Fruit fly (Drosophila melanogaster) whole organism, larva: ENCODE data around the gene CG1233.

ENCODE experiments used
- noc ChIP-seq: fragments of 200-800 bp; sonication (Bioruptor generic); optimal IDR thresholded peaks from 3 replicates; lab custom pipeline; 2019; ENCODE audit warnings: missing biosample characterization, mild to moderate bottlenecking, missing genetic modification characterization, moderate library complexity

Gene CG1233

DNA sequence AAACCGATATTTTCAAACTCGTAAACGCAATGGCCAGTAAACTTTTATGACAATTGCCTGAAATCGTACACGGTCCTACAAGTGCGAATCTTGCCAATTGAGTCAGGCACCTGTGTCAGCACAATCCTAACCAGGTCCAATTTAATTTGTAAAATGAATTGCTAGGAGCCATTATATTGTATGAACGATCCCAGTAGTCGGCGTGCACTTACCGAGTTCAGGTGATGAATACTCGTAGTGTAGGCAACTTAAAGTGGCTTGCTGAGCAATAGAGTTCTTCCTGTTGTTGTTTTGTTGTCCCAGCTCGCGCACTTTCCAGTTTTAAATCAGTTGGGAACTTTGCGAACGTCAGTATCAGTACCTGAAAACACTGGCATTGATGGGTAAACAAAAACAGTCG, 20.7 kb upstream of the CG1233 start:
- no peak for TF ChIP-seq noc

DNA sequence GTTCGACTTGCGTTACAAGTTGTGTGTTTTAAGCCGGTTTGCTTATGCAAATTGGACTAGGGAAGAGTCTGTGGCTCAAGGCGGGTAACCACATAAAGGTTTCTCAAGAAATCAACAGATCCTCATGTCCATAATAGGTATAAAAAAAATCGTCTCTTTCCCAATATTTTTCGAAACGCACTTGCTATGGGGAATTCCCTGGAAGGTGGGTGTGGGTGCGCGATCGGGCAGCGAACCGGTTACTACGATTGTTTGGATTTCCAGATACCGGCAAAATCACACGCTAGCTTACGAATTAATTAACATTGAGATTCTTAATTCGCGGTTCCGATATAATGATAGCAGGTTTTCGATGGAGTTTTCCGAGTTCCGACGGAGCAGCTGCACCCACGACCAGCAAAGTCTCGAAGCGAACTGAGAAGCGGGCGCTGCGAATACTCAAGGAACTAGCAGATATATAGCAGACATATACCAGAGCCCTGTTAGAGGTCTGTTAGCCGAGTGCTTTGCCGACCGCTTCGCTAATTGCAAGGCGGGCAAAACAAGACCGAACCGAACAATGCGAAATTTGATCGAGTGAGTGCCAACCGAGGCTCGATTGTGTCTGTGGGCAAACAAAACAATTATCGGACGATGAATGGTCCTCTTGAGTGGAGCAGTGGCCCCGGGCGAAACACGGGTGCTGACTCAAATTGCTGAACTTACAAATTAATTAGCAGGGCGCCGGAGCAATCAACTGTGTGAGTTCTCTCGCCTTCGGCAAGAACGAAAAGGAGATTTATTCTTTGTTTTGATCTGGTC, 20.0 kb upstream of the CG1233 start:
- TF ChIP-seq noc: peak; percentile 18

DNA sequence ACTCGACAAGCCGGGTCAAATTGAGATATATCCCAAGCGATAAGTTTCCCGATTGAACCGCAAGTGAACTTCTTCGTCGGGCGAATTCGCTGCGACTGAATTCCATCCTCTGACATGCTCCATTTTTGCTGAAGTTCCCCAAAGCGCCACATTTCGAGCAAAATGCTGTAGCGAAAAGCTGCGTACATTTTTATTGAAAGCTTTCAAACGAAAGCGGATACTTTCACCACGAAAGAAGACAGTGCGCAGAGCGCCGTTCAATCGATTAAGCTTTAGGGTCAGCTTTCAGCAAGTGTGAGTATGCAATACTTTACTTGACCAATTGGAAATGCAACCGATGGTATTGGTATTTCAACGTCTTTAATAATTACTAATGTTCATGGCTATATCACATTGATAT, 18.4 kb upstream of the CG1233 start, which contains the start of gene mthl10:
mthl10 (minus strand) TSS at position 77 of the 400 bp plus-strand sequence.
- TF ChIP-seq noc: no peak

DNA sequence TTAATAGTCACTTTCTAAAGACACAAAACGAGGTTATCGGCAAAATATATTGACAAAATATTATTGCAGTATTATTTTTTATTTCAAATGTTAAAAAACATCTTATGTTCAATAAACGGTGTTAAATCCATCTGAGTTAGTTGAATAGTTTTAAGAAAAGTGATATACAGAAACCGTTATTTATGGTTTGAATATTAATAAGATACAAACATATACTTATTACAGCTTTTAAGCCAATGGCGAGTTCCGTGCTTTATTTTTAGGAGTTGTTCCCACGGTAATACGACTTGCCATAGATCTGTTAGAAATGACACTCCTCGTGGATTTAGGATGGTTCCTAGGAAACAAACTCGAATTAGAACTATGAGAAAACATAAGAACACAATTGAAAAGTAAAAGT, 18.0 kb upstream of the CG1233 start:
- TF ChIP-seq noc: no peak

DNA sequence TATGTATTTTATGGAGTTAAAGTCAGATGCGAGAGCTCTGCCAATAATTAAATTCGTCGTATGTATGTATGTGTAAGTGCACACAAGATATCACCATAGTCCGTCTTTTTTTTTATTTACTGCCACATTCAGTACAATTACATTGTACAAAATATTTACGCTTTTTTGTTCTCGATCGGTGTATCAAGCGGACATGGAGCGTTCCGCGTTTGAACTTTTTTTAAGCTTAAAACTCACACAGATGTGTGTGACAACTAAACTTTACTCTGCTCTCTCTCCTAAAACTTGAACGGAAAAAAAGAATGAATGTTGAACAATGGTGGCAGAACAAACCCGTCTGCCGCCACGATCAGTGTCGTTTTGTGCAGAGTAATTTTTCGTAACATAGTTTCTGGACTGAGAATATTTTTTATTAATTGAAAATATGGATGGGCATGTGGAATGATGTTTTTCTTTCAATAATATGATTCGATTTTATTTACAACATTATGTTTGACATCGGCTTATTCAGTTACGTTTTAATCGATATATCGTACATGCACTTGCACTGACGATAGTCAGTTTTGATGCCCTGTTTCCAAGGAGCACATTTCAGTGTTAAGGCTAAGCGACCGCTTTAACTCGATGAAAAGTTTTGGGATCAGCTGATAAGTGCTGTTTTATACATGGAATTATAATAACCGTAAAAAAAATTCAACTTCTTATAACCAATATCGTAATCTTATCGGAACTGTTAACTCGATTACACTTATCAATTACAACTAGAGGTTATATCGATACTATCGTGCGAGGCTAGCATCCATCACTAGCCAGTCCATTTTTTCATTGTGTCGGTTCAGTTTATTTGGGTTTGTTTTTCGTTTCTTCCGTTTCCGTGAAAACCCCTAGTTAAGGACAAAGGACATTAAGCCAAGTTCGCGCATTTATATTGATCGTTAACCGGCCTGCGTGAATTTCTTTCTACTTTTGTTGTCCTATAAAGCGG, 14.3 kb upstream of the CG1233 start, which contains the start of gene mth:
mth (minus strand) TSS at position 302 of the 985 bp plus-strand sequence.
- TF ChIP-seq noc: peak; percentile 36

DNA sequence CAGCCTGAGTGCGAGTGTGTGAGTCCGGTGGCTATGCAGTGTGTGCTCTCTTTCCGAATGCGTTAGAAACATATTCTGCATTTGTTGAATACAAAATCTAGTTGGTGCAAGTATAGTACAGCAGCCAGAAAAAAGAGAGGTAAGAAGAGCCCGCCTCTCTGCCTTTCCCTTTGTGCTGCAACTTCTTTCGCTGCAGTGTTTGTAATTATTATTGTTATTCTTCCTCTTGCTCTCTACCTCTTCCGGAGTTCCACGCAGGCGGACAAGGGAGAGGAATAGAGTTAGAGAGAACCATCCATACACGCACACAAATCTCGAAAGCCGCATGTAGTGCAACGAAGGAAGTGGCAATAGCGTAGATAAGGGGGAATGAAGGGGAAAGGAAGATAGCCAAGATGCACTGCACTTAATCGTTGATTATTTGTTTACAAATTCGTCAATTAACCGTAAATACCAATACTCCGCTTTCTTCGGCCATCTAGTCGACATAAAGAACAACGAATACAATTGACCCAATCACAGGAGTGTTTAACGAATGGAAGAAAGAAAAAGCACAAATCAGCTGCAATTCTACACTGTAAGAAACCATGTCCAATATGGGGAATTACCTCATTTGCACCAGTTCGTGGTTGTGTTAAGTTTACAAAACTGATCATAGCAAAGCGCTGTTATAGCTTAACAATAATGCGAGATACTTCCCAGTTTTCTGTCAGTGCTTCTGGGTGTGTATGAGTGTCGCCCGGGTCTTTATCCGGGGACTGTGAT, 13.4 kb upstream of the CG1233 start:
- TF ChIP-seq noc: no peak

DNA sequence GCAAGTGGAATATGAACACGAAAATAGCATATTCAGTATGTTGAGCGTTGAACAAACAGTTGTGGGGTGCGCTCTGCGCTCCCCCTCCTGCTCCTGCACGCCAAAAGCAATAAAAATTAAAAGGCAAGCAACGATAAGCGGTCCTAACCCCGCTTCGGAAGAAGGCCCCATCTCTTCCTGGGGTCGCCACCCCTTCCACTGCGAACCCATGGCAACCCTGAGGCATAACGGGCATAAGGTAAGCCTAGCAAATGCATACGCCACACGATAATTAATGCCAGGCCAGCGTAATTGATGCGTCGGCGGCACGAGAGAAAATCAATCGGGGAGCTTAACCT, 12.9 kb upstream of the CG1233 start:
- no peak for TF ChIP-seq noc

DNA sequence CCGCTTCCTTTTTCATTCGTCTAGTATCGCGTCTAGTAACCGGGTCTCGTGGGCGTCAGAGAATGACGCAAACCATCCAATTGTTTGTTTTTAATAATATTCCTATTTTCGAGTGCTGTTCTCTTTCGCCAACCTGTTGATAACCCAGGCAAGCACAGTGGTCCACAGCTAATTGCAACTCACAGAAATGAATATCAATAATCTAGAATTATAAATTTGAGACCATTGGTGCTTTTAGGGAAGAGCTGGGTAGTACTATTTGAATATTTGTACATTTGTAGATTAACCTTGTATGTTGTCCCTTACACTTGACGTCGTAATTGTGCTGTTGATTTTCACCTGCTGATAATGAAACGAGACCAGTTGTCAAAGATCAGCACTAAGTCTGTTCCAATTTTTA, 11.5 kb upstream of the CG1233 start:
- peak; percentile 51 for TF ChIP-seq noc

DNA sequence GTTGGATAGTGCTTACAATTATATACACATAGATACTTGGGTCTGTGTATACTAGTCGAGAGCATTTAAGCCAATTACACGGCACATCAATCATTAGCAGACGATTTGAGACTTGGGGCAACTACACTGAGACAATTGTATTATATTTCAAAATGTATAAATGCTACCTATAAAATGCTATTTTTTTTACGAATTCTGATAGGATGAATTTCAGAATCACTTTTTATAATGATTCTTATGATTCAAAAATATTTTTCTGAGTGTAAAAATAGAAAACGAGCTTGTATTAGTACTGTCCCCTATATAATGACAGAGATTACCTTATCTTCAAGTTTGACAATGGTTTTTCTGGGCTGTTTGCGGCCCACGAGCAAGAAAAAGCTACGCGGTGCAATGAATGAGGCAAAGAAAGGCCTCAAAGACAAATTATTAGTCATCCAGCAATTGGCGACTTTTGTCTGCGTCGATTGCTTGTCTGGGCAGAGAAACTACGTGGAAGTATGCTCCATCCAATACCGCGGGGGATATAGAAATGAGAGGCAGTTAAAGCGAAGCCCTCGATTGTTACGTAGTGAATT, 10.5 kb upstream of the CG1233 start:
- TF ChIP-seq noc: peak; percentile 91

DNA sequence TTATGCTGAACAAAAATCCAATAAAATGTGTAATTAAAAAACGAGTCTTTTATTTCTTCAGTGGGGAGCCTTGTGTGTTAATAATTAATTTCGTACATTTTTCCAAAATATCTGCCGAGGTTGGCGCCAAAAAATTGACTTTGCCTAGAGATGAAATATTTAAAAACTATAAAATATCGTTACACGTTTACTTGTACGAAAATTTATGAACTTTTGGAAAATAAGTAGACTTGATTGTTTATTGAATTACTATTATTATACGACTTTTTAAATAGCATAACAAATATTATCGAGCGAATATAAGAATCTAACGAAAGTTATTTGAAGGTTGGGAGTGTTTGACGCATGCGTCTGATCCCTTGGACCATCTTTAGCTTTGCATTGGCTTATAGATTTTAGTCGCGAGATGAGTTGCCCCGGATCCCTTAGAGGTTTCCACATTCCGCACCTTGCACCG, 5.2 kb upstream of the CG1233 start, which contains the start of gene CG1231:
CG1231 (plus strand) TSS at position 407 of the 457 bp plus-strand sequence.
- TF ChIP-seq noc: no peak

DNA sequence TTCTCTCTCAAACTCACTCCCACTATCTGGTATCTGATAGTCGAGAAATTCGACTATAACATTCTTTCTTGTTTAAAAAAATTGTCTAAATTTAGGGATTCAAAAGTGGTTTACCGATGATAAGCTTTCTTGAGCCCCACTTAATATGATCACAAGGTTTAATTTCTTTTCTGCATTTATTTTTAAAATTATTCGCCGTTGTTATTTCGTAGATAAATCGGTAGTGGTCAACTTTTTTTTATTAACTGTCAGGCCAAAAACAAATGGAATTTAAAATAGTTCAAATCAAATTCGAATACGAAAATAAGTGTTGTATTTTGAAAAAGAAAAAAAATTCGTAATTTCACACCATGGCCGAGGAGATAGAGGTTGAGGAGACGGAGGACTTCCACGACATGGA, 3.6 kb upstream of the CG1233 start, which contains the start of gene Roc1b:
Roc1b (plus strand) TSS at position 301 of the 400 bp plus-strand sequence.
- TF ChIP-seq noc: no peak

DNA sequence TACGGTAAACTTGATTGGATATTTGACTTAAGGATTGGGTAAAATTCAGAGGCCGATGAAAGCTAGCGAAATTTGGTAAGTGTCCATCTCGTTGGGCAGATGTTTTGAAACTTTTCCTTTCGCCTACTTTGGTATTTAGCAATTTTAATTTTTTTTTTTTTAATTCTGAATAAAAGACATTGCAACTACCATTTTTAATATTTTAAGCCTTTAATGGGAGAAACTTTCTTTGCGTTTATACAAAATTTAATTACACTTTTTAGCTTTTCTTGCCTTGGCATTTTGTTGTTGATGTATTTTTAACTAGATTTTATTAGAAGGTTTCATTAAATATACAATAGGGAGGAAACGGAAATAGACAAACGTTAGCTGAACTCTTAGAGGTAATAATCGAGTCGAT, 5.1 kb downstream of the CG1233 start, which contains the start of gene CG13884:
CG13884 (minus strand) TSS at position 101 of the 400 bp plus-strand sequence.
- no peak for TF ChIP-seq noc

DNA sequence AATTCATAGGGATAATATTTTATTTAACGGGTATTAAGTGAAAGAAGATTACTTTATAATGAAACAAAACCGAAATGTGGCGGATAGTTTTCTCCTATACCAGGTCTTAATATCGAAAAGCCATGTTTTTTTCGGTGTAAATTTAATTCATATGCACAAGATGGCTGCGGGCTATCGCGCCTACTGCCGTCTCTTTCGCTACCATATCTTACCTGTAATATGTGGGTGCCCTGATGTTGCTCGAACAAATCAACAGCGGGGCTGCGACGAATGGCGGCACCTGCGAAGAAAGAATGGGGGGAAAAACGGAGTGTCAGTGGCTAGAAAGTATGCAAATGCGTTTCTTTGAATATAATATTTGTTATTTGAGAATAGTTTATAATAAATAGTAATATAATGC, 10.0 kb downstream of the CG1233 start:
- TF ChIP-seq noc: no peak

DNA sequence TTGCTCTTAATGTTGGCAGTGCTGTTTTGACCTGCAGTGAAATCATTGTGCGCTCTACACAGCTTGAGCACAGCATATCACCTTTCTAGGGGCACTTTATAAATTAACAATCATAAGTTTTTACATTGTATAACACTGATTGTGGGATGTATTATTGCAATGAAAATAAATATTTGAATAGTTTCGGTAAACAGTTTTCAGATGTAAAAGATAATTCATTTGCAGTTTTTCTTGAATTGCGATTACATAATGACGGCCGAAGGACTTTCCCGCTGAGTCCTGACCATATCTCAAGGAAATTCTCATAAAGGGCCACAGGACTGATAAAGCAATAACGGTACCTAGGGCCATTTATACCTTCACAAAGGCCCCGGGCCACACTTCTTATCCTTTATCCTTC, 13.3 kb downstream of the CG1233 start:
- no peak for TF ChIP-seq noc

DNA sequence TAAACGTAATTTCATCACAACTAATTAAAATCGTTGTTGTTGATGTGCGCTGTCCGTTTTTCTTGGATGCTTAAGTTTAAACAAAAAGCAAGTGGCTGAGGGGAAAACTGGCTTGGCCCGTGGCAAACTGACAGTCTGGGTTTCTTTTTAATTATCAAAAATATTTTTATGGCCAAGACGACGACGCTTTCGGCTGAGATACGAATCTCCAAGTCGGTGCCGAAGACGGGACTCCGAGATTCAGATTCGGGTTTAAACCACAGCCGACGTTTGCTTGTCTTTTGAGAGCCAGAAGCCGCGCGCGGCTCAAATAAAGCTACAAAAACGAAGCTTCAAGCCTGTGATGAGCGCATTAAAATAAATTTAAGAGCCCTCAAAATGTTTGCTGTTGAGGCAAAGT, 14.4 kb downstream of the CG1233 start:
- TF ChIP-seq noc: no peak
